Fruit fly (Drosophila melanogaster): ENCODE measurements around the gene CG13887.

Gene CG13887

dm6 chr3L:832897-833857 is 4.5 kb upstream of the CG13887 start, which contains the start of gene Sf3b3 (continued):
- TF ChIP-seq CG10979 (tag; optimal IDR thresholded peaks at IDR 0.05) (peak; percentile 6), D19A (tag; optimal IDR thresholded peaks at IDR 0.05) (peak; percentile 2), CG11085 (GFP tag; IDR thresholded peaks at IDR 0.05) (no peak), stwl (tag; optimal IDR thresholded peaks at IDR 0.05) (no peak), CG31441 (GFP tag; IDR thresholded peaks at IDR 0.05) (peak; percentile 19; the same call in 1 of the 2 replicates), Hr78 (GFP tag; optimal IDR thresholded peaks at IDR 0.05) (no peak), CG3065 (GFP tag; optimal IDR thresholded peaks at IDR 0.05) (no peak), HLH54F (GFP tag; optimal IDR thresholded peaks at IDR 0.05) (no peak), CG14014 (GFP tag; IDR thresholded peaks at IDR 0.05) (no peak), Six4 (GFP tag; optimal IDR thresholded peaks at IDR 0.05) (no peak), sr (GFP tag; IDR thresholded peaks at IDR 0.05) (no peak), CG32772 (GFP tag; IDR thresholded peaks at IDR 0.05) (no peak), H15 (GFP tag; IDR thresholded peaks at IDR 0.05) (no peak), croc (GFP tag; conservative IDR thresholded peaks at IDR 0.05) (no peak), Antp (GFP tag; optimal IDR thresholded peaks at IDR 0.05) (no peak), insv (GFP tag; optimal IDR thresholded peaks at IDR 0.05) (no peak), CG43689 (GFP tag; IDR thresholded peaks at IDR 0.05) (no peak), CG12155 (GFP tag; optimal IDR thresholded peaks at IDR 0.05) (no peak), br (optimal IDR thresholded peaks at IDR 0.05) (no peak), esg (GFP tag; conservative IDR thresholded peaks at IDR 0.05) (no peak), CG18011 (GFP tag; optimal IDR thresholded peaks at IDR 0.05) (no peak), Atf-2 (GFP tag; optimal IDR thresholded peaks at IDR 0.05) (no peak), CG8478 (optimal IDR thresholded peaks at IDR 0.05) (no peak), CG10543 (GFP tag; optimal IDR thresholded peaks at IDR 0.05) (no peak), Hr39 (optimal IDR thresholded peaks at IDR 0.05) (no peak), CG10209 (GFP tag; optimal IDR thresholded peaks at IDR 0.05) (no peak), Doc3 (GFP tag; IDR thresholded peaks at IDR 0.05; ENCODE audit: partially characterized antibody) (peak; percentile 29; the same call in 2 of the 3 replicates), CTCF (GFP tag; optimal IDR thresholded peaks at IDR 0.05) (no peak), sima (GFP tag; optimal IDR thresholded peaks at IDR 0.05) (no peak), usp (GFP tag; optimal IDR thresholded peaks at IDR 0.05) (no peak), Neu2 (GFP tag; optimal IDR thresholded peaks at IDR 0.05; ENCODE audit: borderline replicate concordance) (no peak), sens (GFP tag) (peak; percentile 91), CG18476 (GFP tag; optimal IDR thresholded peaks at IDR 0.05) (no peak), ash1 (GFP tag; optimal IDR thresholded peaks at IDR 0.05) (no peak), CG6254 (GFP tag; optimal IDR thresholded peaks at IDR 0.05) (no peak), Fer3 (tag; optimal IDR thresholded peaks at IDR 0.05) (no peak)

DNA sequence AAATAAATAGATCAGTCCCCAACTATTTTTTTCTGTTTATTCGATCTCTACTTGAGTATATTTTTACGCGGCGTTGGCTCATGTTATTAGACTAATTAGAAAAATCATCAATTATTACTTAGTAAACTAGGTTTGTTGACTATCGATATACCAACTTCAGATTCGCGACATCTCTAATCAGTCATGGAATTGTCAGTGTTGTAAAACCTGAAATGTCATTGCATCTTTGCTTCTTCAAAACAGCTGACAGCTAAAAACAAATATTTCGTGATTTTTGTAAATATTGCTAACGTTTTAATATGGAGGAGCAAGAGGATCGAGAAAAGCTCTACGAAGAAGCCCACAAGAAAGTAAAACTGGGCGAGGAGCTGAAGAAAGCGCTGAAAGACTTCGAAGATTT is 3.8 kb upstream of the CG13887 start, which contains the start of gene CG42553:
Gene CG42553 (plus strand): TSS at position 216 of the 400 bp plus-strand sequence.
- TF ChIP-seq salm (tag; optimal IDR thresholded peaks at IDR 0.05) (no peak), CG10979 (tag; optimal IDR thresholded peaks at IDR 0.05) (no peak), Eip74EF (GFP tag; optimal IDR thresholded peaks at IDR 0.05) (no peak), Rfx (GFP tag; IDR thresholded peaks at IDR 0.05) (peak; percentile 31; the same call in 1 of the 2 replicates), Bgb (GFP tag; IDR thresholded peaks at IDR 0.05; ENCODE audit: partially characterized antibody) (peak; percentile 42), CG12942 (GFP tag; optimal IDR thresholded peaks at IDR 0.05) (no peak), CG17912 (GFP tag; optimal IDR thresholded peaks at IDR 0.05) (no peak), CG5180 (GFP tag; optimal IDR thresholded peaks at IDR 0.05) (no peak), Dref (GFP tag; IDR thresholded peaks at IDR 0.05) (peak; percentile 69), Sox100B (GFP tag; optimal IDR thresholded peaks at IDR 0.05) (no peak), chn (GFP tag; optimal IDR thresholded peaks at IDR 0.05) (no peak), Sry-δ (GFP tag; optimal IDR thresholded peaks at IDR 0.05) (peak; percentile 14), ranshi (GFP tag; IDR thresholded peaks at IDR 0.05) (0 out of 2 replicates have a peak, but pooled peaks have one; percentile 28), CG16813 (GFP tag; IDR thresholded peaks at IDR 0.05; ENCODE audit: partially characterized antibody) (peak; percentile 23), CG17328 (GFP tag; IDR thresholded peaks at IDR 0.05) (no peak), ems (GFP tag; optimal IDR thresholded peaks at IDR 0.05) (no peak), Dll (GFP tag; IDR thresholded peaks at IDR 0.05; ENCODE audit: partially characterized antibody) (peak; percentile 63), CG31441 (GFP tag; IDR thresholded peaks at IDR 0.05) (no peak)
